Worm (Caenorhabditis elegans): ENCODE results near the gene Y32B12B.1.

ce11 chrV:16581061-16581460, 44.3 kb downstream of the Y32B12B.1 start:
- TF ChIP-seq unc-62 (GFP tag; optimal IDR thresholded peaks at IDR 0.05) (no peak), ztf-11 (tag; optimal IDR thresholded peaks at IDR 0.05) (no peak), ces-1 (GFP tag; optimal IDR thresholded peaks at IDR 0.05) (no peak), unc-39 (tag; optimal IDR thresholded peaks at IDR 0.05) (no peak), lsy-2 (tag; optimal IDR thresholded peaks at IDR 0.05) (no peak), nhr-237 (tag; optimal IDR thresholded peaks at IDR 0.05) (no peak), pha-4 (tag; optimal IDR thresholded peaks at IDR 0.05) (no peak), nhr-76 (tag; optimal IDR thresholded peaks at IDR 0.05) (no peak), bed-3 (GFP tag; optimal IDR thresholded peaks at IDR 0.05) (no peak), elt-3 (tag; optimal IDR thresholded peaks at IDR 0.05) (no peak), sptf-1 (tag; optimal IDR thresholded peaks at IDR 0.05) (no peak), snpc-4 (tag; optimal IDR thresholded peaks at IDR 0.05) (no peak), nhr-2 (tag; optimal IDR thresholded peaks at IDR 0.05) (no peak), blmp-1 (tag; optimal IDR thresholded peaks at IDR 0.05) (no peak)

Data from whole organism, mixed stage, embryonic.